Fruit fly (Drosophila melanogaster): ENCODE results near the gene Ir75a.

The Ir75a gene

DNA sequence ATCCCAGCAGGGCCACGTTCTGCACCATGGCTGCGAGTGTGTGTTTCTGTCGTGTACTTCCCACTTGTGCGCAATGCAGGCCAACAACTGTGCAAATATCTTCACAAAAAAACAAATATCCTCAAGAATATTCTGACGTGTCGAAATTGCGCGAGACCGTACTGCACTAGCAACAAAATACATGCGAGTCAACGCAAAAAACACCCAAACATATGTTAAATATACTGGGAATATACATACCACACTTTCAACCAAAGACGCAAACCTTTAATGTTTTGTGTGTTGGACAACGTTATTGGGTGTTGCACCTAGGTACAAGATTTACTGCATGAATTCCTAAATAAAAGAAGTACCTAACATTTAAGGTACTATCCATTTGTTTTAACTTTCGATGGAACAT lies 15.6 kb downstream of the Ir75a start, which contains the start of gene NUCB1 (continued):
- peak; percentile 69; the same call in 2 of the 3 replicates for TF ChIP-seq Dbx (GFP tag; IDR thresholded peaks at IDR 0.05)
- TF ChIP-seq dm (GFP tag; optimal IDR thresholded peaks at IDR 0.05) = peak; percentile 54
- TF ChIP-seq CG15696 (tag; optimal IDR thresholded peaks at IDR 0.05) = peak; percentile 0
- no peak for TF ChIP-seq wor (GFP tag; IDR thresholded peaks at IDR 0.05)
- TF ChIP-seq CG1602 (GFP tag; optimal IDR thresholded peaks at IDR 0.05) = peak; percentile 20
- TF ChIP-seq CG13624 (GFP tag; optimal IDR thresholded peaks at IDR 0.05) = peak; percentile 44
- peak; percentile 24; the same call in 1 of the 2 replicates for TF ChIP-seq E2f2 (GFP tag; IDR thresholded peaks at IDR 0.05)
- peak; percentile 26; the same call in 1 of the 2 replicates for TF ChIP-seq unc-4 (GFP tag; IDR thresholded peaks at IDR 0.05; ENCODE audit: partially characterized antibody)
- no peak for TF ChIP-seq run (tag; optimal IDR thresholded peaks at IDR 0.05)
- TF ChIP-seq ind (GFP tag; optimal IDR thresholded peaks at IDR 0.05) = peak; percentile 40
- no peak for TF ChIP-seq HLH3B (GFP tag; IDR thresholded peaks at IDR 0.05)
- peak; percentile 27 for TF ChIP-seq twi (tag; optimal IDR thresholded peaks at IDR 0.05)
- peak; percentile 11 for TF ChIP-seq CG12155 (GFP tag; optimal IDR thresholded peaks at IDR 0.05)
- no peak for TF ChIP-seq schlank (tag; optimal IDR thresholded peaks at IDR 0.05)
- TF ChIP-seq ems (GFP tag; optimal IDR thresholded peaks at IDR 0.05) = peak; percentile 30
- peak; percentile 48; the same call in 1 of the 3 replicates for TF ChIP-seq Opbp (GFP tag; IDR thresholded peaks at IDR 0.05; ENCODE audit: partially characterized antibody)
- no peak for TF ChIP-seq CG14050 (GFP tag; IDR thresholded peaks at IDR 0.05)
- TF ChIP-seq CG10274 (GFP tag; optimal IDR thresholded peaks at IDR 0.05) = no peak
- TF ChIP-seq fd96Cb (tag; optimal IDR thresholded peaks at IDR 0.05) = no peak
- TF ChIP-seq Sry-β (GFP tag; optimal IDR thresholded peaks at IDR 0.05) = peak; percentile 23
- TF ChIP-seq CG3281 (GFP tag; optimal IDR thresholded peaks at IDR 0.05) = peak; percentile 39
- TF ChIP-seq Hr51 (GFP tag; optimal IDR thresholded peaks at IDR 0.05) = peak in 1 of 2 experiments; percentile 22
- peak; percentile 80 for TF ChIP-seq nerfin-1 (tag; optimal IDR thresholded peaks at IDR 0.05)
- TF ChIP-seq NfI (GFP tag; optimal IDR thresholded peaks at IDR 0.05) = peak; percentile 64
- TF ChIP-seq Vsx1 (GFP tag; optimal IDR thresholded peaks at IDR 0.05) = no peak
- no peak for TF ChIP-seq dati (GFP tag; IDR thresholded peaks at IDR 0.05)
- peak; percentile 98 for TF ChIP-seq pzg (GFP tag; optimal IDR thresholded peaks at IDR 0.05)
- TF ChIP-seq Jarid2 (GFP tag; optimal IDR thresholded peaks at IDR 0.05) = peak; percentile 69
- no peak for TF ChIP-seq CG6654 (GFP tag; optimal IDR thresholded peaks at IDR 0.05)
- TF ChIP-seq z (GFP tag; IDR thresholded peaks at IDR 0.05) = no peak
- no peak for TF ChIP-seq CG1832 (GFP tag; optimal IDR thresholded peaks at IDR 0.05)
- TF ChIP-seq gcm2 (GFP tag; optimal IDR thresholded peaks at IDR 0.05) = peak; percentile 7
- TF ChIP-seq Ada2b (GFP tag; IDR thresholded peaks at IDR 0.05) = no peak
- TF ChIP-seq Atf6 (GFP tag; IDR thresholded peaks at IDR 0.05) = peak; percentile 24; the same call in 1 of the 2 replicates
- peak; percentile 33 for TF ChIP-seq CG8944 (GFP tag; optimal IDR thresholded peaks at IDR 0.05)
- peak; percentile 29 for TF ChIP-seq CG30020 (tag; optimal IDR thresholded peaks at IDR 0.05)
- no peak for TF ChIP-seq CG11504 (tag; optimal IDR thresholded peaks at IDR 0.05)
- 0 out of 3 replicates have a peak, but pooled peaks have one; percentile 4 for TF ChIP-seq CG16813 (GFP tag; IDR thresholded peaks at IDR 0.05; ENCODE audit: partially characterized antibody)
- TF ChIP-seq lov (optimal IDR thresholded peaks at IDR 0.05) = no peak
- TF ChIP-seq lov (GFP tag; IDR thresholded peaks at IDR 0.05) = 0 out of 3 replicates have a peak, but pooled peaks have one; percentile 49
- no peak for TF ChIP-seq CG10565 (GFP tag; optimal IDR thresholded peaks at IDR 0.05)
- no peak for TF ChIP-seq ATbp (GFP tag; optimal IDR thresholded peaks at IDR 0.05)
- TF ChIP-seq gro (GFP tag; optimal IDR thresholded peaks at IDR 0.05) = peak; percentile 71
- TF ChIP-seq CrebB (tag; optimal IDR thresholded peaks at IDR 0.05) = peak; percentile 12
- peak; percentile 82 for TF ChIP-seq YL-1 (GFP tag; optimal IDR thresholded peaks at IDR 0.05)
- peak; percentile 47 for TF ChIP-seq CG12744 (GFP tag; optimal IDR thresholded peaks at IDR 0.05)
- peak; percentile 16 for TF ChIP-seq Bteb2 (GFP tag; optimal IDR thresholded peaks at IDR 0.05)
- TF ChIP-seq CG7928 (GFP tag; optimal IDR thresholded peaks at IDR 0.05) = peak; percentile 0
- no peak for TF ChIP-seq Kr (GFP tag; optimal IDR thresholded peaks at IDR 0.05)
- TF ChIP-seq amos (GFP tag; IDR thresholded peaks at IDR 0.05; ENCODE audit: partially characterized antibody) = no peak

Data from whole organism, embryonic.